Fruit fly (Drosophila melanogaster) whole organism, embryonic: ENCODE data around the gene CG6800.

Experiments
- Dll ChIP-seq: fragments of 200-800 bp; sonication (Bioruptor generic); IDR thresholded peaks from 4 replicates; pipeline ENCODE4 v1.3.6; 2022; ENCODE audit warnings: missing biosample characterization, missing genetic modification characterization; ENCODE audit not compliant: partially characterized antibody
- danr ChIP-seq: fragments of 200-800 bp; sonication (Bioruptor generic); IDR thresholded peaks from 2 replicates; pipeline ENCODE4 v1.3.6; 2022; ENCODE audit warnings: missing biosample characterization, missing genetic modification characterization

- TF ChIP-seq danr (GFP tag; lab: Robert Waterston, UW) (no peak), Dll (GFP tag; lab: Robert Waterston, UW) (no peak)
Observed at dm6 chr3R:21780086-21780485, 4.1 kb downstream of the CG6800 start.
